Worm (Caenorhabditis elegans): ENCODE data around the gene hot-4.
A peak's percentile ranks its signal among the peaks of the same experiment; 100 is the strongest.

The hot-4 gene

ce11 chrIII:6206161-6206853, 10.9 kb upstream of the hot-4 start, which contains the start of the genes sna-3 and rps-3 (continued):
- TF ChIP-seq Y53F4B.3 (GFP tag; IDR thresholded peaks at IDR 0.05) (no peak), ztf-26 (tag; optimal IDR thresholded peaks at IDR 0.05) (no peak), let-526 (GFP tag; IDR thresholded peaks at IDR 0.05) (no peak), ekl-4 (GFP tag; IDR thresholded peaks at IDR 0.05) (no peak), dpff-1 (tag; optimal IDR thresholded peaks at IDR 0.05) (no peak), F37B4.10 (GFP tag; IDR thresholded peaks at IDR 0.05) (no peak), cebp-2 (GFP tag; IDR thresholded peaks at IDR 0.05) (no peak), unc-62 (GFP tag; optimal IDR thresholded peaks at IDR 0.05) (peak; percentile 14), zfh-2 (GFP tag; conservative IDR thresholded peaks at IDR 0.05) (no peak), lir-1 (GFP tag; conservative IDR thresholded peaks at IDR 0.05) (no peak), F33H1.4 (GFP tag; IDR thresholded peaks at IDR 0.05) (peak; percentile 93), ztf-6 (GFP tag; IDR thresholded peaks at IDR 0.05) (no peak), mcd-1 (GFP tag; IDR thresholded peaks at IDR 0.05) (peak; percentile 72), egl-18 (GFP tag; IDR thresholded peaks at IDR 0.05) (no peak), ceh-91 (GFP tag; IDR thresholded peaks at IDR 0.05) (peak; percentile 38; the same call in 1 of the 2 replicates), snpc-1.1 (tag; optimal IDR thresholded peaks at IDR 0.05; ENCODE audit: insufficient read depth) (peak; percentile 66), ama-1 (optimal IDR thresholded peaks at IDR 0.05) (no peak), ama-1 (GFP tag; optimal IDR thresholded peaks at IDR 0.05) (no peak), K12H6.12 (tag; optimal IDR thresholded peaks at IDR 0.05) (no peak), nfyb-1 (GFP tag; IDR thresholded peaks at IDR 0.05) (0 out of 2 replicates have a peak, but pooled peaks have one; percentile 53), atf-7 (tag; optimal IDR thresholded peaks at IDR 0.05) (no peak), rcor-1 (GFP tag; IDR thresholded peaks at IDR 0.05) (no peak), attf-5 (GFP tag; optimal IDR thresholded peaks at IDR 0.05) (peak; percentile 83), xnd-1 (tag; optimal IDR thresholded peaks at IDR 0.05) (no peak), nhr-179 (tag; optimal IDR thresholded peaks at IDR 0.05) (no peak), him-1 (tag; optimal IDR thresholded peaks at IDR 0.05) (no peak), Y67H2A.10 (GFP tag; conservative IDR thresholded peaks at IDR 0.05) (no peak), Y95B8A.8 (GFP tag; IDR thresholded peaks at IDR 0.05) (0 out of 2 replicates have a peak, but pooled peaks have one; percentile 42), F23B12.7 (tag; optimal IDR thresholded peaks at IDR 0.05; ENCODE audit: insufficient read depth) (peak; percentile 96), hsf-1 (GFP tag; IDR thresholded peaks at IDR 0.05) (peak; percentile 58; the same call in 1 of the 2 replicates), F55B11.4 (tag; optimal IDR thresholded peaks at IDR 0.05; ENCODE audit: borderline replicate concordance, insufficient read depth) (no peak), ets-4 (GFP tag; optimal IDR thresholded peaks at IDR 0.05) (no peak), zim-3 (tag; optimal IDR thresholded peaks at IDR 0.05) (no peak), C06A6.2 (GFP tag; conservative IDR thresholded peaks at IDR 0.05) (no peak), madf-6 (GFP tag; IDR thresholded peaks at IDR 0.05) (peak; percentile 58), nhr-80 (tag; optimal IDR thresholded peaks at IDR 0.05) (peak; percentile 54), T07F8.4 (tag; optimal IDR thresholded peaks at IDR 0.05) (no peak), dox-1 (GFP tag; IDR thresholded peaks at IDR 0.05) (0 out of 2 replicates have a peak, but pooled peaks have one; percentile 18), lag-1 (GFP tag; IDR thresholded peaks at IDR 0.05) (no peak), lsy-27 (tag; optimal IDR thresholded peaks at IDR 0.05; ENCODE audit: borderline replicate concordance, insufficient read depth) (no peak), lin-26 (GFP tag; IDR thresholded peaks at IDR 0.05) (no peak), unc-130 (GFP tag; optimal IDR thresholded peaks at IDR 0.05) (no peak), F22D6.2 (tag; optimal IDR thresholded peaks at IDR 0.05) (no peak), madf-8 (GFP tag; conservative IDR thresholded peaks at IDR 0.05) (no peak), aptf-2 (GFP tag; conservative IDR thresholded peaks at IDR 0.05) (no peak), snpc-3.4 (tag; optimal IDR thresholded peaks at IDR 0.05) (peak; percentile 64), K11D2.4 (GFP tag; IDR thresholded peaks at IDR 0.05) (no peak), egl-44 (GFP tag; IDR thresholded peaks at IDR 0.05) (no peak)

Data from whole organism, young adult.